Worm (Caenorhabditis elegans) whole organism, L4 larva: ENCODE data around the gene ZK1248.5.

Experiments
- F44E2.7 ChIP-seq: fragments of 200-800 bp; sonication (Bioruptor generic); IDR thresholded peaks from 2 replicates; pipeline ENCODE4 v2.1.2; 2022; ENCODE audit warnings: missing genetic modification characterization, missing compliant biosample characterization
- F49E8.2 ChIP-seq: sonication (generic microtip); optimal IDR thresholded peaks from 2 replicates; lab custom pipeline; 2016; ENCODE audit warnings: missing compliant biosample characterization, mild to moderate bottlenecking, missing genetic modification characterization, borderline replicate concordance
- Y75B8A.6 ChIP-seq: fragments of 200-800 bp; sonication (Bioruptor generic); IDR thresholded peaks from 2 replicates; pipeline ENCODE4 v1.3.6; 2022; ENCODE audit warnings: missing genetic modification reagents, missing genetic modification characterization, missing compliant biosample characterization
- ceh-82 ChIP-seq: sonication (generic microtip); optimal IDR thresholded peaks from 2 replicates; lab custom pipeline; 2017; ENCODE audit warnings: missing biosample characterization, missing genetic modification characterization
- ces-1 ChIP-seq: fragments of 150-350 bp; sonication (generic microtip); optimal IDR thresholded peaks from 4 replicates; lab custom pipeline; 2014; ENCODE audit warnings: missing biosample characterization, missing genetic modification reagents, missing genetic modification characterization
- daf-12 ChIP-seq: fragments of 150-350 bp; optimal IDR thresholded peaks from 2 replicates; lab custom pipeline; 2014; ENCODE audit warnings: missing biosample characterization, missing genetic modification reagents, missing genetic modification characterization
- daf-19 ChIP-seq: fragments of 200-800 bp; sonication (Bioruptor generic); conservative IDR thresholded peaks from 2 replicates; pipeline ENCODE4 v1.3.6; 2022; ENCODE audit warnings: missing genetic modification characterization, missing compliant biosample characterization
- duxl-1 ChIP-seq: sonication (generic microtip); optimal IDR thresholded peaks from 2 replicates; lab custom pipeline; 2016; ENCODE audit warnings: mild to moderate bottlenecking, missing genetic modification characterization, moderate library complexity, missing compliant biosample characterization; ENCODE audit not compliant: poor library complexity
- dve-1 ChIP-seq: sonication (generic microtip); optimal IDR thresholded peaks from 2 replicates; lab custom pipeline; 2017; ENCODE audit warnings: antibody characterized with exemption, mild to moderate bottlenecking, missing genetic modification characterization, missing compliant biosample characterization; ENCODE audit not compliant: insufficient read depth
- egl-43 ChIP-seq: fragments of 200-800 bp; sonication (Bioruptor generic); IDR thresholded peaks from 2 replicates; pipeline ENCODE4 v1.3.6; 2022; ENCODE audit warnings: missing genetic modification reagents, missing genetic modification characterization, missing compliant biosample characterization
- fkh-10 ChIP-seq: fragments of 150-350 bp; optimal IDR thresholded peaks from 2 replicates; lab custom pipeline; 2014; ENCODE audit warnings: missing biosample characterization, missing genetic modification reagents, missing genetic modification characterization
- hlh-11 ChIP-seq: fragments of 200-800 bp; sonication (Bioruptor generic); optimal IDR thresholded peaks from 2 replicates; lab custom pipeline; 2018; ENCODE audit warnings: mild to moderate bottlenecking, missing genetic modification characterization, missing compliant biosample characterization
- hlh-30 ChIP-seq: sonication (generic microtip); optimal IDR thresholded peaks from 2 replicates; lab custom pipeline; 2017; ENCODE audit warnings: antibody characterized with exemption, mild to moderate bottlenecking, missing genetic modification characterization, missing compliant biosample characterization; ENCODE audit not compliant: insufficient read depth
- lin-13 ChIP-seq: fragments of 150-350 bp; optimal IDR thresholded peaks from 2 replicates; lab custom pipeline; 2014; ENCODE audit warnings: missing biosample characterization, missing genetic modification reagents, missing genetic modification characterization
- mes-2 ChIP-seq: sonication (generic microtip); optimal IDR thresholded peaks from 2 replicates; lab custom pipeline; 2016; ENCODE audit warnings: missing genotype, mild to moderate bottlenecking, missing genetic modification characterization, missing compliant biosample characterization; ENCODE audit not compliant: poor library complexity, severe bottlenecking
- nhr-102 ChIP-seq: sonication (generic microtip); optimal IDR thresholded peaks from 2 replicates; lab custom pipeline; 2016; ENCODE audit warnings: mild to moderate bottlenecking, missing genetic modification characterization, moderate library complexity, missing compliant biosample characterization
- nhr-237 ChIP-seq: sonication (generic microtip); optimal IDR thresholded peaks from 2 replicates; lab custom pipeline; 2017; ENCODE audit warnings: missing biosample characterization, missing genetic modification characterization
- nhr-25 ChIP-seq: sonication (generic microtip); optimal IDR thresholded peaks from 2 replicates; lab custom pipeline; 2017; ENCODE audit warnings: missing genetic modification characterization, mild to moderate bottlenecking, missing compliant biosample characterization, antibody characterized with exemption, moderate library complexity, borderline replicate concordance; ENCODE audit not compliant: insufficient read depth
- nhr-28 ChIP-seq: fragments of 150-350 bp; optimal IDR thresholded peaks from 2 replicates; lab custom pipeline; 2014; ENCODE audit warnings: missing biosample characterization, missing genetic modification characterization
- nhr-76 ChIP-seq: fragments of 150-350 bp; optimal IDR thresholded peaks from 2 replicates; lab custom pipeline; 2014; ENCODE audit warnings: missing biosample characterization, missing genetic modification characterization
- pqm-1 ChIP-seq: sonication (generic microtip); optimal IDR thresholded peaks from 2 replicates; lab custom pipeline; 2017; ENCODE audit warnings: missing biosample characterization, missing genetic modification characterization
- saeg-2 ChIP-seq: fragments of 200-800 bp; sonication (Bioruptor generic); IDR thresholded peaks from 2 replicates; pipeline ENCODE4 v1.3.6; 2022; ENCODE audit warnings: missing genetic modification reagents, missing genetic modification characterization, missing compliant biosample characterization
- spr-3 ChIP-seq: fragments of 200-800 bp; sonication (Bioruptor generic); optimal IDR thresholded peaks from 2 replicates; lab custom pipeline; 2018; ENCODE audit warnings: mild to moderate bottlenecking, missing genetic modification characterization, missing compliant biosample characterization
- unc-130 ChIP-seq: sonication (generic microtip); optimal IDR thresholded peaks from 2 replicates; lab custom pipeline; 2016; ENCODE audit warnings: missing genetic modification reagents, missing genetic modification characterization, missing compliant biosample characterization
- unc-39 ChIP-seq: sonication (generic microtip); optimal IDR thresholded peaks from 2 replicates; lab custom pipeline; 2017; ENCODE audit warnings: missing biosample characterization, missing genetic modification characterization
- unc-62 ChIP-seq, 3 experiments: fragments of 150-350 bp in 1 of 3; sonication (generic microtip); optimal IDR thresholded peaks in 2 of 3; peaks in 1 of 3; 1 replicate in 1 of 3; 2 replicates in 2 of 3; lab custom pipeline; 2014 to 2017; ENCODE audit warnings: missing biosample characterization in 3 of 3, missing genetic modification characterization in 3 of 3, missing genetic modification reagents in 3 of 3, missing genotype in 1 of 3
- vab-7 ChIP-seq: fragments of 200-800 bp; sonication (Bioruptor generic); IDR thresholded peaks from 2 replicates; pipeline ENCODE4 v1.3.6; 2022; ENCODE audit warnings: missing genetic modification reagents, missing genetic modification characterization, missing compliant biosample characterization
- zfp-3 ChIP-seq: fragments of 200-800 bp; sonication (Bioruptor generic); conservative IDR thresholded peaks from 2 replicates; pipeline ENCODE4 v1.3.6; 2022; ENCODE audit warnings: missing genetic modification reagents, missing genetic modification characterization, missing compliant biosample characterization
- ztf-11 ChIP-seq: fragments of 150-350 bp; optimal IDR thresholded peaks from 2 replicates; lab custom pipeline; 2014; ENCODE audit warnings: missing biosample characterization, missing genetic modification characterization

The ZK1248.5 gene

DNA sequence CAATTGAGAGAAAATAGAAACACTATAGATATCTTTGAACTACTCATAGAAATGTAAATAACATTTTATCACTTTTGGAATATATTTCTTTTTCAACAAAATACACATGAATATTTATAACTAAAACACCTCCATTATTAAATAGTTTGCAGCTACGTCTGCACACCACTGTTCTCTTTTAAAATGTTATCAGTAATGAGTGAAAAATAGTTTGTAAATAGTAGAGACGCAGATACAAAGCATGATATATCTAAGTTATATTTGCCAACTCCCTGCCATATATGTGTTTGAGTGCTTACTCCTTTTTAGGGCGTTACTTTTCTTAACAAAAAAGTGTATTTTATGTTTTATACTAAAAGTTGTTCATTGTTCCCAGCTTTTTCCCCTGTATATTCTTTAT lies 35.9 kb downstream of the ZK1248.5 start:
- TF ChIP-seq zfp-3 (no peak), ceh-82 (tag; lab: Kevin White, UChicago) (no peak), daf-19 (no peak), unc-130 (GFP tag; lab: Kevin White, UChicago) (no peak), nhr-28 (tag; lab: Kevin White, UChicago) (peak; percentile 72), nhr-237 (no peak), nhr-102 (tag; lab: Kevin White, UChicago) (no peak), mes-2 (tag; lab: Kevin White, UChicago) (no peak), spr-3 (no peak), pqm-1 (peak; percentile 12), dve-1 (peak; percentile 34), Y75B8A.6 (GFP tag; lab: Robert Waterston, UW) (no peak), duxl-1 (tag; lab: Kevin White, UChicago) (no peak)

DNA sequence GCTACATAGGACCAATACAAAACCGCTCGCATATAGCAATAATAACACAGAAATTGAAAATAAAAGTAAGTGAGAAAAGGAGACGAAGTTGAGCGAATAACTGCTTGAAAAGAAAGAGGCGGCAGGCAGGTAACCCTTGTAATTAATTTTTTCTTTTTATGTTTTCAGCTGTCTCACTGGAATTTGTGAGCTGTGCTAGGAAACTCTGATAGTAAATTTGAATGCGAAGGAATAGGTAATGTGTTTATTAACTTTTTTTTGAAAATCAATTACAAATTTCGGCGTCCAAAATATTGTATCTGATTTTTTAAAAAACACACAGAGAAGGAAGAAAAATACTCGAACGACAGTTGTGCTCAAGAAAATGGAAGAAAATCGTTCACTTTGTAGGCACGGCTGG lies 41.7 kb downstream of the ZK1248.5 start, which contains the start of gene H41C03.2:
Gene H41C03.2, minus strand, starts transcription at position 101 of the 400 bp plus-strand sequence.
- no peak for TF ChIP-seq vab-7 (GFP tag; lab: Robert Waterston, UW)
- peak in 1 of 2 experiments; percentile 75 for TF ChIP-seq unc-62 (GFP tag; optimal IDR thresholded peaks at IDR 0.05 in 1 of 2; lab: Kevin White, UChicago)
- no peak for TF ChIP-seq unc-62 (tag; optimal IDR thresholded peaks at IDR 0.05; lab: Kevin White, UChicago)
- TF ChIP-seq, all 104 proteins: peak for 1

DNA sequence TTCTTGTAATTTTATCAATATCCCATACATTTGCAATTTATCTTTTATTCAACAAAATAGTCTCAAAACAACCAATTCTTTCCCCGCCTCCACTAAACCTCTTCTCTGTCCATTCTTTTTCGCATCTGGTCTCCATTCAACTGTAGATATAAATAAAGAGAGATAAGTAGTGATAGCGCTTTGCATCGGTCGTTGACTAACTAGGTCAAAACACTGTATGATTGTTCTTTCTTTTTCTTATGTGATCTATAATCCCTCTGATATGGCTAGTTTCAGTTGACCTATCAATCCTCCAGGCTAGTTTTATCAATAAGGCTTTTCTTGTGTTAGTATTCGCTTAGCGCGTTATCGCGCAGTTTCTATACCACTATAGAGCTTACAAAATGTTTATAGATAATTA lies 42.9 kb downstream of the ZK1248.5 start:
- TF ChIP-seq spr-3 (no peak), nhr-76 (no peak), nhr-237 (no peak), nhr-28 (tag; lab: Kevin White, UChicago) (peak; percentile 62)
- TF ChIP-seq, all 104 proteins: peak for 1

DNA sequence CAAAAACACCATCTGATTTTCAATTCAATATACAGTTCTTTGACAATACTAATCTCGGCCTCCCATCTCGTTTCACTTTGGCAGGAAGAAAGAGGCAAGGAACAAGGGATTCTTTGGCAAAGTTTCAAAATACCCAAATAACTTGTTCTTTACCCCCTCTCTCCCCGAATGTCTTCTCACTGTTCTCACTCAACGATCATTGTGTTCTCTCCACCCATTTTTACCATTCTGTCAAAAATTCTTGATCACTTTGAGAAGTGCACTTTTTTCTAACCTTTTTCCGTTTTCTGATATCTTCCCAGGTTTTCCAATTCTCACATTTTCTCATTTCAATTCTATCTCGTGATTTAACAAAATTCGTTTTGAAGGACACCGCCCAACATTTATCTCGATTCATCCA lies 43.8 kb downstream of the ZK1248.5 start, which contains the start of gene H41C03.1:
Gene H41C03.1, plus strand, starts transcription at position 301 of the 400 bp plus-strand sequence.
- TF ChIP-seq ces-1 (GFP tag; lab: Kevin White, UChicago) (no peak), F49E8.2 (tag; lab: Kevin White, UChicago) (no peak), lin-13 (GFP tag; lab: Kevin White, UChicago) (no peak), F44E2.7 (GFP tag; lab: Robert Waterston, UW) (no peak), daf-12 (no peak), Y75B8A.6 (GFP tag; lab: Robert Waterston, UW) (no peak), hlh-11 (tag; lab: Kevin White, UChicago) (no peak), hlh-30 (tag; lab: Kevin White, UChicago) (no peak), nhr-25 (no peak), saeg-2 (GFP tag; lab: Robert Waterston, UW) (no peak)

DNA sequence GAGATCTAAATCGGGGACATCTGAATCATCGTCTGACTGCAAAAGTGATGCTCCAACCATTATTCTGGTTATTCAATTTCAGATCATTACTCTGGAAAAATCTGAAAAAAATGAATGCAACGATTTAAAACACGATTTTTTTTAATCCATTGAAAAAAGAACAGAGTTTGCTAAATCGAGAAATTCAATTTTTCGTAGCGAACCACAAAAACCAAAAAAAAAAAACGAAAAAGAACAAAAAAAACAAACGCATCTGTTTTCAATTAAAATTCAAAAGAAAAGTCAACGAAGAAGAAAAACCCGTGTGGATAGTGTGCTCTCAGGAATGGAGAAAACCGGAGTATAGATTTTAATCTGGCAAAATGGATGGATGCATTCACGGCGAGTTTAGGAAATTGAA lies 48.0 kb downstream of the ZK1248.5 start, which contains the start of gene F55C12.4:
Gene F55C12.4, minus strand, starts transcription at position 101 of the 400 bp plus-strand sequence.
- TF ChIP-seq unc-39 (tag; lab: Kevin White, UChicago) (no peak), ztf-11 (no peak)
- TF ChIP-seq, all 104 proteins: peak for 0

DNA sequence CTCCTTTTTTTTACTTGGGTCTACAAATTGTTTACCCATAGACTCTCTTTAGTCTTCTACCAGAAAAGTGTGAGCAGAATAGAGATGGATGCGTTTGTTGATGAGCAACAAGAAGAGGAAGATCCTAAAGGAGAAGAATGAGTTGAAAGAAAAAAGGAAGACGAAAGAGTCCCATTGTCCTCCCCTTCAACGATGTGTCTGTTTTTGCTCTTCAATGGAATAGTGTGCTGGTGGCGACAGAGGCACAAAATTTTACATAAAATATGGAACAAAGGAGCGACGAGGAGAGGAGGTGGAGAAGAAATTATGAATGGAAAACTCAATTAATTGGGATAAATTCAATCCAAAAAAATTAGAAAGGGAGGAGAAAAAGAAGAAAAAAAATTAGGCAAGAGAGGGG lies 50.3 kb downstream of the ZK1248.5 start:
- TF ChIP-seq egl-43 (GFP tag; lab: Robert Waterston, UW) (no peak), fkh-10 (GFP tag; lab: Kevin White, UChicago) (peak; percentile 87)
- TF ChIP-seq, all 104 proteins: peak for 1
